Worm (Caenorhabditis elegans): ENCODE measurements around the gene cha-1.

Gene cha-1

DNA sequence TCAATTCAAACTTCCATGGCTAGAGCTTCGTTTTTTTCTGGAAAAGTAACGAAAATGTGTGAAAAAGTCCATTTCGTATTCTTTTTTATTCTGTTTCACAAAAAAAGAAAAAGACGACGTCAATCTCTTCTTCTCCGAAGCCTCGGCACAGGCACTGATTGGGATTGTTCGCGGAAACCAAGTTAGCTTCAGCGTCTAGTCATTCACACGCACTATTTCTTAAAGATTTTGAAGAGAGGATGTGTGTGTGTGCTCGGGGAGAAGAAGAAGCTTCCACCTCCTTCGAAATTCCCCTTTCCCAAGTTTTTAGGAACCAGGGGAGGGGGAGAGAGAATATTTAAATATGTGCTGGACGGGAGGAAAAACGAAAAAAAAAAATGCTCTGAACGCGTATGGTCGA is 1.9 kb upstream of the cha-1 start:
- TF ChIP-seq fkh-10 (GFP tag; optimal IDR thresholded peaks at IDR 0.05) (peak; percentile 84), unc-39 (tag; optimal IDR thresholded peaks at IDR 0.05) (no peak), ztf-11 (tag; optimal IDR thresholded peaks at IDR 0.05) (no peak), ceh-9 (tag; optimal IDR thresholded peaks at IDR 0.05) (no peak), egl-5 (tag; optimal IDR thresholded peaks at IDR 0.05) (no peak), nfya-1 (tag; optimal IDR thresholded peaks at IDR 0.05; ENCODE audit: insufficient read depth) (peak; percentile 25)

DNA sequence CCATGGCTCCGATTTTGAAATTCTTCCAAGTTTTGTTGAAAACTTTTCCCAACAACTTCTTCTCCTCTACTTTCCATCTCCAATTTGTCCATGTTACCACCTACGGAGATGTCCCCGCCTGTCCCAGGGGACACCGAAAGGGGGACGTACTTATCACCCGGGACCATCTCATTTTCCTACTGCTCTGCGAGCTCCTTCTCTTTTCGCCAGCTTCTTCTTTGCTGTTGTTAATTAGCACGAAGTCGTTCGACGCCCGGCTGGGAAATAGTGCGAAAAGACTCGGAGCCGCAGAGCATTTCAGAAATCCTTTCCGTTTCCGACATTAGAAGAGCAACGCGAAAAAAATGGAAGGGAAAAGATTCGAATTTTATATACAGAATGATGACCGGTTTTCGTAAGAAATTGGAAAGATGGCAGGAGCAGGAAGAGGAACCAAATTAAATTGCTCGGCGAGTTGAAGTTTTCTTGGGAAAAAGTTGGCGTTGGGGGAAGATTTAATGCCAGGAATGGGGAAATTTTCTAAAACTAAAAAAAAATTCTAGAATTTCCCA is 2.6 kb downstream of the cha-1 start:
- TF ChIP-seq hmg-11 (tag; optimal IDR thresholded peaks at IDR 0.05) (no peak), nhr-237 (tag; optimal IDR thresholded peaks at IDR 0.05) (no peak), ceh-9 (tag; optimal IDR thresholded peaks at IDR 0.05) (no peak), elt-1 (tag; optimal IDR thresholded peaks at IDR 0.05) (no peak), ZK546.5 (tag; optimal IDR thresholded peaks at IDR 0.05) (no peak), ceh-16 (tag; optimal IDR thresholded peaks at IDR 0.05) (no peak), nhr-77 (tag; optimal IDR thresholded peaks at IDR 0.05) (no peak), nhr-11 (tag; optimal IDR thresholded peaks at IDR 0.05) (no peak), nfya-1 (tag; optimal IDR thresholded peaks at IDR 0.05; ENCODE audit: insufficient read depth) (no peak), eor-1 (tag; optimal IDR thresholded peaks at IDR 0.05) (no peak), nhr-76 (tag; optimal IDR thresholded peaks at IDR 0.05) (no peak), aly-2 (tag; optimal IDR thresholded peaks at IDR 0.05) (no peak), nhr-12 (tag; optimal IDR thresholded peaks at IDR 0.05) (no peak)

DNA sequence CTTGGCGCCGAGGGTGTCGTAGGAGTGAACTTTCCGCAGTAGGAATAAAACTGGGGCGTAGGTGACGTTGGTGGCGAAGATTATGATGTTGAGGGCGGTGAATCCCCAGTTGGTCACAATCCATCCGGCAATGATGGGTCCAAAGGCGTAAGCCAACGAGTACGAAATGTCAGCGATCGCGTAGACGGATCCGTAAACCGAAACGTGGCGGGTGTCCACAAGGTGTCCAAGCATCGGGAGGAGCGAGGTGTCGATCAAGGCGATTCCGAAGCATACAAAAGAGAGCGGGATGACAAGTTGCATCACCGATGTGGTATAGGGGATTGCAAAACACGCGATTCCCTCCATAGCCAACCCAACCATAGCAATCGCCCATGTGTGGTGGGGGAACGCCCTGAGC is 5.8 kb downstream of the cha-1 start:
- no peak for TF ChIP-seq snpc-4 (tag; optimal IDR thresholded peaks at IDR 0.05)
- no peak for TF ChIP-seq ZK546.5 (tag; optimal IDR thresholded peaks at IDR 0.05)
- TF ChIP-seq ztf-4 (tag; optimal IDR thresholded peaks at IDR 0.05) = no peak
- TF ChIP-seq lin-15B (tag; optimal IDR thresholded peaks at IDR 0.05) = no peak
- no peak for TF ChIP-seq nhr-237 (tag; optimal IDR thresholded peaks at IDR 0.05)
- no peak for TF ChIP-seq skn-1 (tag; optimal IDR thresholded peaks at IDR 0.05)
- TF ChIP-seq nhr-25 (tag; optimal IDR thresholded peaks at IDR 0.05) = no peak
- TF ChIP-seq nhr-11 (tag; optimal IDR thresholded peaks at IDR 0.05) = no peak
- no peak for TF ChIP-seq aly-2 (tag; optimal IDR thresholded peaks at IDR 0.05)
- no peak for TF ChIP-seq fkh-2 (tag; optimal IDR thresholded peaks at IDR 0.05)

DNA sequence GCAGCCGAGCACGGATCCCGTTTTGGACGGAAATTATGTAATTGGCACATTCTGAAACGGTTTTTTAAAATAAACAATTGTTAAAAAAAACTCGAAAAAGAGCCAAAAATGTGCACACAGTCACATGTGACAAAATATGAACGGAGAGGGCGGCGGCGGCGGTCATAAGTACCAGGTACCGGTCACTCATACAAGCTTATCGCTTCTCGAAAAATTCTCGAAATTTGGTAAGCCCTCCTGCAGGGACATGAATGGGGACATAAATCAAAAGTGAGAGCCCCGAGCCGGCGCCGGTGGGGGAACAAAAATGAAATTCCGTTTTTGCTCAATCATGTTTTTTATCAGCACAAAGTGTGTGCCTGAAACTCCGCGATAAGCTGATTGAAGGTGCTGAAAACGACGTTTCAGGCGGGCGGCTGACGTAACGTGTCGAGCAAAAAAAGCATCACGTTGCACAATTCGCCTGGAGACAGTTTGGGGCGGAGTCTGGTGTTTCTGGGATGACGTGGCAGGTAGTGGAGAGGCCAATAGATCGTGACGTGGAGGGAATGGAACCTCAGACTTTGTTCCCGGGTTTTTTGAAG is 11.4 kb downstream of the cha-1 start, which contains the start of gene ltah-1.2:
TSS of gene ltah-1.2 (minus strand) at position 51 of the 584 bp plus-strand sequence.
- TF ChIP-seq elt-2 (tag; optimal IDR thresholded peaks at IDR 0.05) (peak; percentile 90), ama-1 (optimal IDR thresholded peaks at IDR 0.05) (no peak), nfya-1 (tag; optimal IDR thresholded peaks at IDR 0.05; ENCODE audit: insufficient read depth) (peak; percentile 38), nhr-76 (tag; optimal IDR thresholded peaks at IDR 0.05) (no peak), pqm-1 (tag; optimal IDR thresholded peaks at IDR 0.05) (peak; percentile 43)

DNA sequence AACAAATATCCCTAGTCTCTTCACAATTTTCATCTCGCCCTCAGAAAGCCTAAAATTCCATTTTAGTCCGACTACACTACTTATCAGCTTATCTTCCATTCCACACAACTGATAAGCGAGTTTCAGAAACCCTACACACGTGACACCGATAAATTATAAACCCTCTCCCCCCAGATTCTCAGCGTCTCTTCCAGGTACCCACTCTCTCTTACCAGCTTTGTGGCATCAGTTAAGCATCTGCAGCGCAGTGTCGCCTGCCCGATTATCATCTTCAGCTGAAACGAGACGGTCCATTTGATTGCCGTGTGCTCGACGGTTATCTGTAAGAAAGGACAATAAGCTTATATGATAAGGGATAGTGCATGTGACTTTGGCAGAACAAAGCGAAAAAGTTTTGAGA is 12.7 kb downstream of the cha-1 start:
- TF ChIP-seq tbx-2 (tag; optimal IDR thresholded peaks at IDR 0.05) (no peak), ZK546.5 (tag; optimal IDR thresholded peaks at IDR 0.05) (no peak), nhr-11 (tag; optimal IDR thresholded peaks at IDR 0.05) (no peak), pha-4 (tag; optimal IDR thresholded peaks at IDR 0.05) (peak; percentile 13), nhr-23 (tag; optimal IDR thresholded peaks at IDR 0.05) (no peak), ceh-9 (tag; optimal IDR thresholded peaks at IDR 0.05) (no peak), hmg-11 (tag; optimal IDR thresholded peaks at IDR 0.05) (no peak), ztf-11 (tag; optimal IDR thresholded peaks at IDR 0.05) (no peak), nhr-25 (tag; optimal IDR thresholded peaks at IDR 0.05) (no peak), nhr-28 (tag; optimal IDR thresholded peaks at IDR 0.05) (no peak), mdl-1 (tag; optimal IDR thresholded peaks at IDR 0.05) (peak; percentile 43), fos-1 (tag; optimal IDR thresholded peaks at IDR 0.05) (no peak), sea-2 (GFP tag; optimal IDR thresholded peaks at IDR 0.05) (no peak), nhr-76 (tag; optimal IDR thresholded peaks at IDR 0.05) (no peak), elt-3 (tag; optimal IDR thresholded peaks at IDR 0.05) (no peak), fkh-10 (GFP tag; optimal IDR thresholded peaks at IDR 0.05) (no peak), egl-5 (tag; optimal IDR thresholded peaks at IDR 0.05) (no peak), unc-62 (GFP tag; optimal IDR thresholded peaks at IDR 0.05) (no peak), mml-1 (tag; optimal IDR thresholded peaks at IDR 0.05) (no peak), ama-1 (optimal IDR thresholded peaks at IDR 0.05) (no peak), elt-2 (tag; optimal IDR thresholded peaks at IDR 0.05) (peak; percentile 100), ceh-16 (tag; optimal IDR thresholded peaks at IDR 0.05) (no peak), skn-1 (tag; optimal IDR thresholded peaks at IDR 0.05) (peak; percentile 66), R02D3.7 (tag; optimal IDR thresholded peaks at IDR 0.05) (no peak), ceh-28 (tag; optimal IDR thresholded peaks at IDR 0.05) (no peak), ztf-4 (tag; optimal IDR thresholded peaks at IDR 0.05) (no peak), egl-27 (tag; optimal IDR thresholded peaks at IDR 0.05) (peak; percentile 22), snpc-4 (tag; optimal IDR thresholded peaks at IDR 0.05) (no peak), elt-1 (tag; optimal IDR thresholded peaks at IDR 0.05) (no peak), aly-2 (tag; optimal IDR thresholded peaks at IDR 0.05) (no peak), nfya-1 (tag; optimal IDR thresholded peaks at IDR 0.05; ENCODE audit: insufficient read depth) (no peak), jun-1 (tag; optimal IDR thresholded peaks at IDR 0.05) (peak; percentile 90), lin-15B (tag; optimal IDR thresholded peaks at IDR 0.05) (no peak), lsy-12 (tag; optimal IDR thresholded peaks at IDR 0.05) (no peak), pqm-1 (tag; optimal IDR thresholded peaks at IDR 0.05) (peak; percentile 99)
